Fruit fly (Drosophila melanogaster) whole organism, pupa: ENCODE results near the gene Arf4.

Experiments used
- CG12605 ChIP-seq: fragments of 200-800 bp; sonication (Bioruptor generic); IDR thresholded peaks from 2 replicates; pipeline ENCODE4 v1.3.6; 2022; ENCODE audit warnings: missing biosample characterization, missing genetic modification characterization
- CG15710 ChIP-seq: fragments of 200-800 bp; sonication (Bioruptor generic); optimal IDR thresholded peaks from 2 replicates; lab custom pipeline; 2018; ENCODE audit warnings: missing biosample characterization, mild to moderate bottlenecking, missing genetic modification characterization, moderate library complexity
- CG17806 ChIP-seq: fragments of 200-800 bp; sonication (Bioruptor generic); optimal IDR thresholded peaks from 2 replicates; lab custom pipeline; 2018; ENCODE audit warnings: missing biosample characterization, mild to moderate bottlenecking, missing genetic modification characterization, moderate library complexity
- CG8159 ChIP-seq: fragments of 200-800 bp; sonication (Bioruptor generic); optimal IDR thresholded peaks from 3 replicates; lab custom pipeline; 2018; ENCODE audit warnings: missing biosample characterization, mild to moderate bottlenecking, missing genetic modification characterization, moderate library complexity
- CG8301 ChIP-seq: fragments of 200-800 bp; sonication (Bioruptor generic); optimal IDR thresholded peaks from 2 replicates; lab custom pipeline; 2018; ENCODE audit warnings: missing biosample characterization, mild to moderate bottlenecking, missing genetic modification characterization
- CG9948 ChIP-seq: fragments of 200-800 bp; sonication (Bioruptor generic); optimal IDR thresholded peaks from 2 replicates; lab custom pipeline; 2018; ENCODE audit warnings: missing biosample characterization, mild to moderate bottlenecking, missing genetic modification characterization, moderate library complexity
- EcR ChIP-seq: fragments of 200-800 bp; sonication (Bioruptor generic); optimal IDR thresholded peaks from 3 replicates; lab custom pipeline; 2019; ENCODE audit warnings: missing biosample characterization, missing genetic modification characterization, mild to moderate bottlenecking, moderate library complexity, missing genetic modification reagents
- Pif1A ChIP-seq: fragments of 200-800 bp; sonication (Bioruptor generic); optimal IDR thresholded peaks from 3 replicates; lab custom pipeline; 2016; ENCODE audit warnings: missing biosample characterization, missing genetic modification characterization
- Pif1B ChIP-seq: fragments of 200-800 bp; sonication (Bioruptor generic); optimal IDR thresholded peaks from 3 replicates; lab custom pipeline; 2016; ENCODE audit warnings: missing biosample characterization, missing genetic modification characterization
- Snoo ChIP-seq: fragments of 200-800 bp; sonication (Bioruptor generic); optimal IDR thresholded peaks from 3 replicates; lab custom pipeline; 2017; ENCODE audit warnings: missing biosample characterization, mild to moderate bottlenecking, missing genetic modification characterization, inconsistent platforms
- gl ChIP-seq: fragments of 200-800 bp; sonication (Bioruptor generic); optimal IDR thresholded peaks from 2 replicates; lab custom pipeline; 2018; ENCODE audit warnings: missing biosample characterization, mild to moderate bottlenecking, missing genetic modification characterization
- rn ChIP-seq: fragments of 200-800 bp; sonication (Bioruptor generic); IDR thresholded peaks from 2 replicates; pipeline ENCODE4 v1.3.6; 2022; ENCODE audit warnings: missing biosample characterization, missing genetic modification characterization

dm6 chr4:1147966-1148541 is 24.1 kb downstream of the Arf4 start:
- TF ChIP-seq CG8301 (tag; lab: Kevin White, UChicago) = no peak
- TF ChIP-seq rn = no peak
- TF ChIP-seq Snoo = no peak
- TF ChIP-seq Pif1A = no peak
- TF ChIP-seq EcR = no peak
- TF ChIP-seq CG15710 (tag; lab: Kevin White, UChicago) = no peak
- no peak for TF ChIP-seq Pif1B (GFP tag; lab: Kevin White, UChicago)
- TF ChIP-seq gl (tag; lab: Kevin White, UChicago) = no peak
- TF ChIP-seq CG9948 (tag; lab: Kevin White, UChicago) = no peak
- no peak for TF ChIP-seq CG12605 (GFP tag; lab: Robert Waterston, UW)
- TF ChIP-seq CG17806 (tag; lab: Kevin White, UChicago) = no peak
- no peak for TF ChIP-seq CG8159
